In the genomic region with DNA sequence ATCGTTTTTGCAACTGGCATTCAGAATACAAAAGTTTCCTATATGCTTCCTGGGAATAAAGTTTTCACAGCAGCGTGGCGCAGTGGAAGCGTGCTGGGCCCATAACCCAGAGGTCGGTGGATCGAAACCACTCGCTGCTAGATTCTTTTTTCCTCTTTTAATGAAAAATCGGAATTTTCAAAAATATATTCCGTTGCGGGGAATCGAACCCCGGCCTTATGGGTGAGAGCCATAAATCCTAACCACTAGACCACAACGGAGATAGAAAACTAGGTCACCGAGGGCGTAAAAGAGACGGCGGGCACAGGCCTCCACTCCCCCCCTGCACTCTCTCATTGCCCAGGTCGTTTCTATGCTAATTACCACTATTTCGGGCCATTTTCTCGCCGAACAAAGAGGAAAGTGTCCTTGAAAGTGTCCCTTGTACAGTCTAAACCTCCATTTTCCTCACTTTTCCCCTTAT, we compare ENCODE assay signal across 2 worm cellular contexts.
TF ChIP-seq lines count a peak whose summit lies in the region.

Gene Y22D7AL.6, plus strand, starts transcription at position 413 of the 463 bp plus-strand sequence.

TF ChIP-seq in whole organism, L1 larva, 84 proteins besides CTCF, POLR2A, EP300 and RAD21 (continued from another document):
- no peak for TF ChIP-seq fkh-10 (GFP tag; optimal IDR thresholded peaks at IDR 0.05; lab: Kevin White, UChicago)
- no peak for TF ChIP-seq nhr-84 (tag; optimal IDR thresholded peaks at IDR 0.05; lab: Kevin White, UChicago)
- no peak for TF ChIP-seq unc-62 (GFP tag; optimal IDR thresholded peaks at IDR 0.05; lab: Kevin White, UChicago)
- TF ChIP-seq hlh-17 (GFP tag; optimal IDR thresholded peaks at IDR 0.05; lab: Kevin White, UChicago; ENCODE audit: borderline replicate concordance) = no peak
- no peak for TF ChIP-seq nhr-77 (tag; optimal IDR thresholded peaks at IDR 0.05; lab: Kevin White, UChicago)
- TF ChIP-seq dpl-1 (GFP tag; optimal IDR thresholded peaks at IDR 0.05; lab: Kevin White, UChicago) = no peak
- TF ChIP-seq lin-35 (GFP tag; optimal IDR thresholded peaks at IDR 0.05; lab: Kevin White, UChicago) = peak in 1 of 2 experiments; percentile 8
- no peak for TF ChIP-seq isw-1 (GFP tag; IDR thresholded peaks at IDR 0.05; lab: Robert Waterston, UW)
- TF ChIP-seq unc-98 (GFP tag; IDR thresholded peaks at IDR 0.05; lab: Robert Waterston, UW) = no peak
- TF ChIP-seq ceh-90 (tag; optimal IDR thresholded peaks at IDR 0.05; lab: Kevin White, UChicago) = no peak
- TF ChIP-seq egl-27 (tag; optimal IDR thresholded peaks at IDR 0.05; lab: Kevin White, UChicago) = no peak
- TF ChIP-seq lin-39 (tag; optimal IDR thresholded peaks at IDR 0.05; lab: Kevin White, UChicago) = no peak
- TF ChIP-seq nhr-11 (tag; optimal IDR thresholded peaks at IDR 0.05; lab: Kevin White, UChicago) = no peak
- TF ChIP-seq grh-1 (GFP tag; IDR thresholded peaks at IDR 0.05; lab: Robert Waterston, UW) = no peak
- TF ChIP-seq snpc-4 (tag; optimal IDR thresholded peaks at IDR 0.05; lab: Kevin White, UChicago) = no peak
- TF ChIP-seq nhr-90 (tag; optimal IDR thresholded peaks at IDR 0.05; lab: Kevin White, UChicago; ENCODE audit: poor library complexity) = peak; percentile 46
- TF ChIP-seq elt-3 (tag; optimal IDR thresholded peaks at IDR 0.05; lab: Kevin White, UChicago) = no peak
- TF ChIP-seq blmp-1 (tag; optimal IDR thresholded peaks at IDR 0.05; lab: Kevin White, UChicago) = peak; percentile 86
- TF ChIP-seq unc-130 (tag; optimal IDR thresholded peaks at IDR 0.05; lab: Kevin White, UChicago) = no peak
- no peak for TF ChIP-seq nhr-237 (tag; optimal IDR thresholded peaks at IDR 0.05; lab: Kevin White, UChicago)
- no peak for TF ChIP-seq jun-1 (tag; optimal IDR thresholded peaks at IDR 0.05; lab: Kevin White, UChicago)
- no peak for TF ChIP-seq sox-4 (tag; optimal IDR thresholded peaks at IDR 0.05; lab: Kevin White, UChicago)
- TF ChIP-seq ceh-63 (GFP tag; optimal IDR thresholded peaks at IDR 0.05; lab: Kevin White, UChicago) = no peak
- no peak for TF ChIP-seq sup-37 (GFP tag; optimal IDR thresholded peaks at IDR 0.05; lab: Kevin White, UChicago)
- peak; percentile 31; the same call in 1 of the 2 replicates for TF ChIP-seq nhr-19 (GFP tag; conservative IDR thresholded peaks at IDR 0.05; lab: Robert Waterston, UW)
- no peak for TF ChIP-seq vab-15 (tag; optimal IDR thresholded peaks at IDR 0.05; lab: Kevin White, UChicago)

TF ChIP-seq in whole organism, young adult, 124 proteins besides CTCF, POLR2A, EP300 and RAD21 (continued from another document):
- TF ChIP-seq F22D6.2 (tag; optimal IDR thresholded peaks at IDR 0.05; lab: Kevin White, UChicago) (peak; percentile 16), lsl-1 (GFP tag; optimal IDR thresholded peaks at IDR 0.05; lab: Kevin White, UChicago) (peak; percentile 65), unc-62 (GFP tag; optimal IDR thresholded peaks at IDR 0.05; lab: Kevin White, UChicago) (no peak), rec-8 (tag; optimal IDR thresholded peaks at IDR 0.05; lab: Kevin White, UChicago) (peak; percentile 65 to 69), aptf-3 (GFP tag; IDR thresholded peaks at IDR 0.05; lab: Robert Waterston, UW) (0 out of 2 replicates have a peak, but pooled peaks have one; percentile 13), C06A6.2 (GFP tag; conservative IDR thresholded peaks at IDR 0.05; lab: Robert Waterston, UW) (no peak), rpc-1 (optimal IDR thresholded peaks at IDR 0.05; lab: Kevin White, UChicago) (peak; percentile 92), rpc-1 (tag; optimal IDR thresholded peaks at IDR 0.05; lab: Kevin White, UChicago) (peak; percentile 76), F37B4.10 (GFP tag; IDR thresholded peaks at IDR 0.05; lab: Robert Waterston, UW) (no peak), ceh-58 (GFP tag; IDR thresholded peaks at IDR 0.05; lab: Robert Waterston, UW) (no peak), lsy-27 (tag; optimal IDR thresholded peaks at IDR 0.05; lab: Kevin White, UChicago; ENCODE audit: borderline replicate concordance, insufficient read depth) (peak; percentile 35), madf-10 (tag; optimal IDR thresholded peaks at IDR 0.05; lab: Kevin White, UChicago) (peak; percentile 77), ccch-3 (GFP tag; optimal IDR thresholded peaks at IDR 0.05; lab: Kevin White, UChicago) (no peak), nfya-2 (GFP tag; IDR thresholded peaks at IDR 0.05; lab: Robert Waterston, UW) (0 out of 2 replicates have a peak, but pooled peaks have one; percentile 5), ceh-27 (GFP tag; optimal IDR thresholded peaks at IDR 0.05; lab: Kevin White, UChicago) (peak; percentile 23), snpc-3.4 (tag; optimal IDR thresholded peaks at IDR 0.05; lab: Kevin White, UChicago) (peak; percentile 61), B0336.3 (GFP tag; IDR thresholded peaks at IDR 0.05; lab: Robert Waterston, UW) (peak; percentile 71), F57A8.1 (GFP tag; optimal IDR thresholded peaks at IDR 0.05; lab: Kevin White, UChicago) (peak; percentile 66), B0019.2 (GFP tag; conservative IDR thresholded peaks at IDR 0.05; lab: Robert Waterston, UW) (peak; percentile 45), Y53F4B.3 (GFP tag; IDR thresholded peaks at IDR 0.05; lab: Robert Waterston, UW) (peak; percentile 47; the same call in 1 of the 2 replicates), sea-2 (GFP tag; IDR thresholded peaks at IDR 0.05; lab: Robert Waterston, UW) (no peak), Y95B8A.8 (GFP tag; IDR thresholded peaks at IDR 0.05; lab: Robert Waterston, UW) (0 out of 2 replicates have a peak, but pooled peaks have one; percentile 54), hmg-20 (GFP tag; IDR thresholded peaks at IDR 0.05; lab: Robert Waterston, UW) (peak; percentile 73; the same call in 1 of the 2 replicates), xnd-1 (tag; optimal IDR thresholded peaks at IDR 0.05; lab: Kevin White, UChicago) (no peak), nhr-120 (GFP tag; IDR thresholded peaks at IDR 0.05; lab: Robert Waterston, UW) (0 out of 2 replicates have a peak, but pooled peaks have one; percentile 48), dpff-1 (tag; optimal IDR thresholded peaks at IDR 0.05; lab: Kevin White, UChicago) (no peak), hlh-12 (tag; optimal IDR thresholded peaks at IDR 0.05; lab: Kevin White, UChicago) (no peak), nhr-179 (tag; optimal IDR thresholded peaks at IDR 0.05; lab: Kevin White, UChicago) (peak; percentile 45), ZK185.1 (tag; optimal IDR thresholded peaks at IDR 0.05; lab: Kevin White, UChicago; ENCODE audit: poor library complexity, severe bottlenecking) (no peak), D2030.7 (GFP tag; IDR thresholded peaks at IDR 0.05; lab: Robert Waterston, UW) (peak; percentile 86), T26A5.8 (tag; optimal IDR thresholded peaks at IDR 0.05; lab: Kevin White, UChicago) (peak; percentile 48)
TF ChIP-seq in whole organism, young adult: peak in this region for 86.
